Worm (Caenorhabditis elegans) whole organism, L1 larva: ENCODE data around the gene Y51H7BR.8.
A peak's percentile ranks its signal among the peaks of the same experiment; 100 is the strongest.

Experiments
- C16A3.4 ChIP-seq: fragments of 150-350 bp; optimal IDR thresholded peaks from 2 replicates; lab custom pipeline; 2014; ENCODE audit warnings: missing biosample characterization, missing genetic modification characterization
- F16B12.6 ChIP-seq: fragments of 150-350 bp; optimal IDR thresholded peaks from 2 replicates; lab custom pipeline; 2014; ENCODE audit warnings: missing biosample characterization, missing genetic modification characterization
- aly-2 ChIP-seq: fragments of 150-350 bp; optimal IDR thresholded peaks from 2 replicates; lab custom pipeline; 2014; ENCODE audit warnings: missing biosample characterization, missing genetic modification characterization
- blmp-1 ChIP-seq: fragments of 150-350 bp; optimal IDR thresholded peaks from 2 replicates; lab custom pipeline; 2014; ENCODE audit warnings: missing biosample characterization, missing genetic modification characterization
- ces-1 ChIP-seq: fragments of 150-350 bp; optimal IDR thresholded peaks from 2 replicates; lab custom pipeline; 2014; ENCODE audit warnings: missing biosample characterization, missing genetic modification reagents, missing genetic modification characterization
- dpl-1 ChIP-seq, 3 experiments: fragments of 150-350 bp in 2 of 3; sonication (generic microtip) in 1 of 3; optimal IDR thresholded peaks; 2 replicates each; lab custom pipeline; 2014 to 2017; ENCODE audit warnings: missing biosample characterization in 3 of 3, missing genetic modification characterization in 3 of 3, missing genetic modification reagents in 3 of 3
- efl-1 ChIP-seq, 4 experiments: fragments of 150-350 bp; optimal IDR thresholded peaks in 3 of 4; peaks in 1 of 4; 1 replicate in 1 of 4; 2 replicates in 3 of 4; lab custom pipeline; 2014; ENCODE audit warnings: missing biosample characterization in 2 of 4, missing genetic modification characterization in 2 of 4, missing genetic modification reagents in 2 of 4
- efl-3 ChIP-seq: fragments of 200-800 bp; sonication (Bioruptor generic); optimal IDR thresholded peaks from 2 replicates; lab custom pipeline; 2018; ENCODE audit warnings: mild to moderate bottlenecking, missing genetic modification characterization, missing compliant biosample characterization
- egl-13 ChIP-seq: sonication (generic microtip); optimal IDR thresholded peaks from 2 replicates; lab custom pipeline; 2016; ENCODE audit warnings: missing genotype, missing genetic modification reagents, missing genetic modification characterization, missing compliant biosample characterization
- elt-2 ChIP-seq: sonication (generic microtip); optimal IDR thresholded peaks from 2 replicates; lab custom pipeline; 2016; ENCODE audit warnings: missing genetic modification characterization, mild to moderate bottlenecking, inconsistent platforms, missing compliant biosample characterization, missing genetic modification reagents
- ets-5 ChIP-seq: fragments of 200-800 bp; sonication (Bioruptor generic); IDR thresholded peaks from 2 replicates; pipeline ENCODE4 v1.3.6; 2022; ENCODE audit warnings: missing genetic modification characterization, missing compliant biosample characterization
- fkh-10 ChIP-seq: sonication (generic microtip); optimal IDR thresholded peaks from 2 replicates; lab custom pipeline; 2017; ENCODE audit warnings: missing biosample characterization, missing genetic modification reagents, missing genetic modification characterization
- fkh-8 ChIP-seq: sonication (generic microtip); optimal IDR thresholded peaks from 2 replicates; lab custom pipeline; 2016; ENCODE audit warnings: mild to moderate bottlenecking, missing genetic modification characterization, missing compliant biosample characterization
- fos-1 ChIP-seq: fragments of 150-350 bp; optimal IDR thresholded peaks from 2 replicates; lab custom pipeline; 2014; ENCODE audit warnings: missing biosample characterization, missing genetic modification characterization
- grh-1 ChIP-seq: fragments of 200-800 bp; sonication (Bioruptor generic); IDR thresholded peaks from 2 replicates; pipeline ENCODE4 v1.3.6; 2022; ENCODE audit warnings: missing genetic modification reagents, missing genetic modification characterization, missing compliant biosample characterization
- hpl-2 ChIP-seq: fragments of 150-350 bp; optimal IDR thresholded peaks from 2 replicates; lab custom pipeline; 2014; ENCODE audit warnings: missing biosample characterization, missing genetic modification reagents, missing genetic modification characterization
- jun-1 ChIP-seq: fragments of 150-350 bp; optimal IDR thresholded peaks from 2 replicates; lab custom pipeline; 2014; ENCODE audit warnings: missing biosample characterization, missing genetic modification reagents, missing genetic modification characterization
- lin-13 ChIP-seq: fragments of 150-350 bp; optimal IDR thresholded peaks from 2 replicates; lab custom pipeline; 2014; ENCODE audit warnings: missing biosample characterization, missing genetic modification reagents, missing genetic modification characterization
- lin-14 ChIP-seq: fragments of 200-800 bp; sonication (Bioruptor generic); optimal IDR thresholded peaks from 2 replicates; lab custom pipeline; 2018; ENCODE audit warnings: mild to moderate bottlenecking, missing genetic modification characterization, moderate library complexity, missing compliant biosample characterization
- lin-35 ChIP-seq, 2 experiments: fragments of 150-350 bp; optimal IDR thresholded peaks; 2 replicates each; lab custom pipeline; 2014; ENCODE audit warnings: missing biosample characterization in 2 of 2, missing genetic modification characterization in 2 of 2, missing genetic modification reagents in 2 of 2
- lin-39 ChIP-seq: fragments of 150-350 bp; optimal IDR thresholded peaks from 2 replicates; lab custom pipeline; 2014; ENCODE audit warnings: missing biosample characterization, missing genetic modification reagents, missing genetic modification characterization
- lir-3 ChIP-seq: sonication (generic microtip); optimal IDR thresholded peaks from 2 replicates; lab custom pipeline; 2016; ENCODE audit warnings: mild to moderate bottlenecking, missing genetic modification characterization, moderate library complexity, missing compliant biosample characterization; ENCODE audit not compliant: poor library complexity
- lsy-2 ChIP-seq, 2 experiments: fragments of 150-350 bp; optimal IDR thresholded peaks; 2 replicates each; lab custom pipeline; 2014; ENCODE audit warnings: missing biosample characterization in 2 of 2, missing genetic modification characterization in 2 of 2
- mab-9 ChIP-seq: fragments of 200-800 bp; sonication (Bioruptor generic); IDR thresholded peaks from 2 replicates; pipeline ENCODE4 v1.3.6; 2022; ENCODE audit warnings: missing genetic modification reagents, missing genetic modification characterization, missing compliant biosample characterization
- mdl-1 ChIP-seq, 2 experiments: fragments of 150-350 bp; optimal IDR thresholded peaks; 2 replicates each; lab custom pipeline; 2014 to 2017; ENCODE audit warnings: missing biosample characterization in 2 of 2, missing genetic modification characterization in 2 of 2, inconsistent platforms in 1 of 2
- mef-2 ChIP-seq: fragments of 150-350 bp; optimal IDR thresholded peaks from 2 replicates; lab custom pipeline; 2014; ENCODE audit warnings: missing biosample characterization, missing genetic modification characterization
- mep-1 ChIP-seq: fragments of 150-350 bp; optimal IDR thresholded peaks from 2 replicates; lab custom pipeline; 2014; ENCODE audit warnings: missing biosample characterization, missing genetic modification characterization
- nhr-11 ChIP-seq: fragments of 150-350 bp; optimal IDR thresholded peaks from 2 replicates; lab custom pipeline; 2014; ENCODE audit warnings: missing biosample characterization, missing genetic modification characterization
- nhr-12 ChIP-seq: sonication (generic microtip); optimal IDR thresholded peaks from 2 replicates; lab custom pipeline; 2017; ENCODE audit warnings: missing biosample characterization, missing genetic modification characterization
- nhr-19 ChIP-seq: fragments of 200-800 bp; sonication (Bioruptor generic); conservative IDR thresholded peaks from 2 replicates; pipeline ENCODE4 v1.3.6; 2022; ENCODE audit warnings: missing genetic modification characterization, missing compliant biosample characterization
- nhr-20 ChIP-seq: sonication (generic microtip); optimal IDR thresholded peaks from 2 replicates; lab custom pipeline; 2016; ENCODE audit warnings: mild to moderate bottlenecking, missing genetic modification characterization, missing compliant biosample characterization
- nhr-237 ChIP-seq: fragments of 150-350 bp; optimal IDR thresholded peaks from 2 replicates; lab custom pipeline; 2014; ENCODE audit warnings: missing biosample characterization, missing genetic modification characterization
- nhr-47 ChIP-seq: sonication (generic microtip); optimal IDR thresholded peaks from 2 replicates; lab custom pipeline; 2016; ENCODE audit warnings: mild to moderate bottlenecking, missing genetic modification characterization, moderate library complexity, missing compliant biosample characterization
- nhr-71 ChIP-seq: sonication (generic microtip); optimal IDR thresholded peaks from 2 replicates; lab custom pipeline; 2016; ENCODE audit warnings: mild to moderate bottlenecking, missing genetic modification characterization, moderate library complexity, missing compliant biosample characterization
- nhr-76 ChIP-seq: sonication (generic microtip); optimal IDR thresholded peaks from 2 replicates; lab custom pipeline; 2017; ENCODE audit warnings: missing biosample characterization, missing genetic modification characterization
- nhr-84 ChIP-seq: sonication (generic microtip); optimal IDR thresholded peaks from 2 replicates; lab custom pipeline; 2017; ENCODE audit warnings: missing biosample characterization, missing genetic modification characterization
- nhr-90 ChIP-seq: sonication (generic microtip); optimal IDR thresholded peaks from 2 replicates; lab custom pipeline; 2016; ENCODE audit warnings: mild to moderate bottlenecking, missing genetic modification characterization, missing compliant biosample characterization; ENCODE audit not compliant: poor library complexity
- pag-3 ChIP-seq: sonication (generic microtip); optimal IDR thresholded peaks from 2 replicates; lab custom pipeline; 2017; ENCODE audit warnings: missing genetic modification characterization, mild to moderate bottlenecking, missing compliant biosample characterization, antibody characterized with exemption, borderline replicate concordance; ENCODE audit not compliant: insufficient read depth
- pax-3 ChIP-seq: fragments of 200-800 bp; sonication (Bioruptor generic); optimal IDR thresholded peaks from 2 replicates; lab custom pipeline; 2018; ENCODE audit warnings: mild to moderate bottlenecking, missing genetic modification characterization, moderate library complexity, missing compliant biosample characterization
- rnt-1 ChIP-seq: sonication (generic microtip); optimal IDR thresholded peaks from 2 replicates; lab custom pipeline; 2016; ENCODE audit warnings: mild to moderate bottlenecking, missing genetic modification characterization, moderate library complexity, missing compliant biosample characterization
- snpc-4 ChIP-seq: fragments of 150-350 bp; optimal IDR thresholded peaks from 2 replicates; lab custom pipeline; 2014; ENCODE audit warnings: missing biosample characterization, missing genetic modification characterization
- snu-23 ChIP-seq: sonication (generic microtip); optimal IDR thresholded peaks from 2 replicates; lab custom pipeline; 2016; ENCODE audit warnings: missing genetic modification characterization, missing compliant biosample characterization
- sox-4 ChIP-seq: sonication (generic microtip); optimal IDR thresholded peaks from 2 replicates; lab custom pipeline; 2016; ENCODE audit warnings: missing genetic modification characterization, missing compliant biosample characterization
- swsn-7 ChIP-seq: sonication (generic microtip); optimal IDR thresholded peaks from 2 replicates; lab custom pipeline; 2016; ENCODE audit warnings: missing genetic modification characterization, missing compliant biosample characterization
- tbx-2 ChIP-seq: sonication (generic microtip); optimal IDR thresholded peaks from 2 replicates; lab custom pipeline; 2016; ENCODE audit warnings: missing genetic modification characterization, missing compliant biosample characterization
- tlp-1 ChIP-seq: fragments of 150-350 bp; optimal IDR thresholded peaks from 2 replicates; lab custom pipeline; 2014; ENCODE audit warnings: missing biosample characterization, missing genetic modification characterization
- unc-130 ChIP-seq: fragments of 150-350 bp; optimal IDR thresholded peaks from 2 replicates; lab custom pipeline; 2017; ENCODE audit warnings: missing biosample characterization, missing genetic modification characterization, inconsistent platforms
- unc-30 ChIP-seq: sonication (generic microtip); optimal IDR thresholded peaks from 2 replicates; lab custom pipeline; 2017; ENCODE audit warnings: missing biosample characterization, missing genetic modification characterization
- unc-86 ChIP-seq: sonication (generic microtip); optimal IDR thresholded peaks from 2 replicates; lab custom pipeline; 2016; ENCODE audit warnings: missing genetic modification characterization, missing compliant biosample characterization
- vab-15 ChIP-seq: sonication (generic microtip); optimal IDR thresholded peaks from 2 replicates; lab custom pipeline; 2017; ENCODE audit warnings: missing genotype, mild to moderate bottlenecking, missing genetic modification characterization, missing compliant biosample characterization
- xbp-1 ChIP-seq: sonication (generic microtip); optimal IDR thresholded peaks from 2 replicates; lab custom pipeline; 2016; ENCODE audit warnings: missing genetic modification characterization, missing compliant biosample characterization
- zag-1 ChIP-seq: fragments of 150-350 bp; optimal IDR thresholded peaks from 2 replicates; lab custom pipeline; 2014; ENCODE audit warnings: missing biosample characterization, missing genetic modification characterization
- zip-4 ChIP-seq: fragments of 200-800 bp; sonication (Bioruptor generic); optimal IDR thresholded peaks from 2 replicates; lab custom pipeline; 2018; ENCODE audit warnings: mild to moderate bottlenecking, missing genetic modification characterization, moderate library complexity, missing compliant biosample characterization

Gene Y51H7BR.8

ce11 chrII:1519867-1520266 lies 853 bp downstream of the Y51H7BR.8 start:
- TF ChIP-seq snu-23 (GFP tag; lab: Kevin White, UChicago) (peak; percentile 48), rnt-1 (tag; lab: Kevin White, UChicago) (no peak), hpl-2 (GFP tag; lab: Kevin White, UChicago) (no peak), mab-9 (peak; percentile 51; the same call in 1 of the 2 replicates), egl-13 (tag; lab: Kevin White, UChicago) (peak; percentile 15), fos-1 (no peak), nhr-19 (GFP tag; lab: Robert Waterston, UW) (peak; percentile 29; the same call in 1 of the 2 replicates), mep-1 (tag; lab: Kevin White, UChicago) (no peak), F16B12.6 (tag; lab: Kevin White, UChicago) (no peak), ces-1 (no peak), efl-3 (no peak), sox-4 (tag; lab: Kevin White, UChicago) (no peak), nhr-71 (tag; lab: Kevin White, UChicago) (peak; percentile 35), lin-14 (no peak), mef-2 (tag; lab: Kevin White, UChicago) (no peak), swsn-7 (tag; lab: Kevin White, UChicago) (peak; percentile 7), blmp-1 (tag; lab: Kevin White, UChicago) (no peak), nhr-11 (tag; lab: Kevin White, UChicago) (no peak), nhr-12 (tag; lab: Kevin White, UChicago) (no peak), efl-1 (optimal IDR thresholded peaks at IDR 0.05; lab: Kevin White, UChicago) (peak; percentile 12 to 20), efl-1 (GFP tag; optimal IDR thresholded peaks at IDR 0.05 in 1 of 2; lab: Kevin White, UChicago) (peak in 1 of 2 experiments; percentile 89), nhr-90 (tag; lab: Kevin White, UChicago) (no peak), ets-5 (GFP tag; lab: Robert Waterston, UW) (no peak), unc-130 (tag; lab: Kevin White, UChicago) (no peak), xbp-1 (tag; lab: Kevin White, UChicago) (no peak), lin-13 (GFP tag; lab: Kevin White, UChicago) (peak; percentile 33), jun-1 (no peak), nhr-84 (tag; lab: Kevin White, UChicago) (no peak), C16A3.4 (tag; lab: Kevin White, UChicago) (no peak), snpc-4 (tag; lab: Kevin White, UChicago) (no peak), lsy-2 (tag; optimal IDR thresholded peaks at IDR 0.05; lab: Kevin White, UChicago) (peak in 1 of 2 experiments; percentile 36), unc-86 (tag; lab: Kevin White, UChicago) (no peak), elt-2 (tag; lab: Kevin White, UChicago) (no peak), vab-15 (no peak), dpl-1 (GFP tag; optimal IDR thresholded peaks at IDR 0.05; lab: Kevin White, UChicago) (peak in 1 of 3 experiments; percentile 20), lin-35 (GFP tag; optimal IDR thresholded peaks at IDR 0.05; lab: Kevin White, UChicago) (peak in 1 of 2 experiments; percentile 33), pag-3 (no peak), lir-3 (no peak), nhr-47 (tag; lab: Kevin White, UChicago) (peak; percentile 37), lin-39 (no peak), zip-4 (GFP tag; lab: Kevin White, UChicago) (no peak), fkh-8 (peak; percentile 52), pax-3 (no peak), nhr-76 (no peak), fkh-10 (peak; percentile 15), nhr-237 (tag; lab: Kevin White, UChicago) (no peak), zag-1 (no peak), tlp-1 (tag; lab: Kevin White, UChicago) (no peak), unc-30 (tag; lab: Kevin White, UChicago) (no peak), aly-2 (no peak), mdl-1 (tag; optimal IDR thresholded peaks at IDR 0.05; lab: Kevin White, UChicago) (no peak), nhr-20 (no peak), tbx-2 (tag; lab: Kevin White, UChicago) (no peak), grh-1 (no peak)
